Worm (Caenorhabditis elegans): ENCODE results near the gene ubh-2.

- TF ChIP-seq efl-3 (GFP tag; optimal IDR thresholded peaks at IDR 0.05) = no peak
- no peak for TF ChIP-seq dsc-1 (tag; optimal IDR thresholded peaks at IDR 0.05)
- no peak for TF ChIP-seq snpc-4 (tag; optimal IDR thresholded peaks at IDR 0.05)
- no peak for TF ChIP-seq nhr-11 (tag; optimal IDR thresholded peaks at IDR 0.05)
- TF ChIP-seq egl-13 (tag; optimal IDR thresholded peaks at IDR 0.05) = no peak
- no peak for TF ChIP-seq nhr-77 (tag; optimal IDR thresholded peaks at IDR 0.05)
- TF ChIP-seq snu-23 (GFP tag; optimal IDR thresholded peaks at IDR 0.05) = no peak
- no peak for TF ChIP-seq fkh-10 (GFP tag; optimal IDR thresholded peaks at IDR 0.05)
- TF ChIP-seq mdl-1 (tag; optimal IDR thresholded peaks at IDR 0.05) = no peak
- no peak for TF ChIP-seq ama-1 (optimal IDR thresholded peaks at IDR 0.05)
These were observed 45.4 kb downstream of the ubh-2 start for ce11 chrV:6464238-6464637.

All from whole organism, L1 larva.